Worm (Caenorhabditis elegans): ENCODE results near the gene nsy-4.

The nsy-4 gene

DNA sequence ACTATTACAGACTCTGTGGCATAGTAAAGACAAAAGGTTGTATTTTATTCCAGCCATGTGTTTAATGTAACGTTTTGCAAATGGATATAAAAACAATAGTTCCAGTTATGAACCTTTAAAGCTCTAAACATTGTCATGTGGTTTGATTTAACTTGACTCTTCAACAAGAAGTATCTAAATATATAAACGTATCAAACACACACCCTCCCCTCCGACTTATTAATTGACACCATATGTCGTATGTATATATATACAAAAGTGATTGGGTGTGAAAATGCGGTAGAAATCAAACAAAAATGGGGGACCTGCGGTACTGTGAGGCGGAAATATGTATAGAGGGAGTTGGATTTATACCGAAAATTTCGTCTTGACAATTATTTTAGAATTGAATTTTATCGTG is 24.7 kb upstream of the nsy-4 start:
- no peak for TF ChIP-seq zag-1 (tag; optimal IDR thresholded peaks at IDR 0.05)
- no peak for TF ChIP-seq unc-55 (GFP tag; optimal IDR thresholded peaks at IDR 0.05)
- no peak for TF ChIP-seq nhr-10 (tag; optimal IDR thresholded peaks at IDR 0.05)
- no peak for TF ChIP-seq F13H6.1 (tag; optimal IDR thresholded peaks at IDR 0.05)
- no peak for TF ChIP-seq nhr-25 (tag; optimal IDR thresholded peaks at IDR 0.05)
- no peak for TF ChIP-seq elt-1 (tag; optimal IDR thresholded peaks at IDR 0.05)
- TF ChIP-seq C34F6.9 (tag; optimal IDR thresholded peaks at IDR 0.05): no peak
- TF ChIP-seq egl-27 (tag; optimal IDR thresholded peaks at IDR 0.05): no peak
- TF ChIP-seq nhr-23 (tag; optimal IDR thresholded peaks at IDR 0.05): no peak
- TF ChIP-seq lin-11 (tag; optimal IDR thresholded peaks at IDR 0.05): no peak
- TF ChIP-seq lsy-2 (tag; optimal IDR thresholded peaks at IDR 0.05): no peak
- no peak for TF ChIP-seq dmd-4 (tag; optimal IDR thresholded peaks at IDR 0.05)
- no peak for TF ChIP-seq R02D3.7 (tag; optimal IDR thresholded peaks at IDR 0.05)
- no peak for TF ChIP-seq unc-62 (GFP tag; optimal IDR thresholded peaks at IDR 0.05)

DNA sequence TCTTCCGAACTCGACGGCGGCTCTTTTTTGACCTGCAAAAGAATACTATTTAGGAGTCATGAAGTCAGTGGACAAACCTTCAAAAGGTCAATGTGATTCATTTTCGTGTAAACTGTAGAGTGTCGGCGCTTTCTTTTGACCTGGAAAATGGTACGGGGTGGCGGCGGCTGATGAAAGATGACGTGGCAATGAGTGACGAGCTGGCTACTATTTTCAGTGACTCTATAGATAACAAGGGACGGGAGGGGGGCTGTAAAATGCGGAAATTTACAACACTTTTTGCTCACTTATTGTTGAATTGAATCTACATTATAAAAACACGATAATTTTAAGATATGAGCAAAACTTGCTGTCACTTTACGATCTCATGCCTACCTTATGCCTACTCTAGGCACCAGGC is 22.9 kb upstream of the nsy-4 start, which contains the start of gene lin-1:
Gene lin-1 (minus strand): TSS at position 101 of the 400 bp plus-strand sequence.
- TF ChIP-seq nhr-11 (tag; optimal IDR thresholded peaks at IDR 0.05) (no peak), nhr-21 (tag; optimal IDR thresholded peaks at IDR 0.05) (no peak), nhr-129 (tag; optimal IDR thresholded peaks at IDR 0.05) (no peak), aly-2 (tag; optimal IDR thresholded peaks at IDR 0.05) (no peak), Y55F3AM.14 (GFP tag; optimal IDR thresholded peaks at IDR 0.05) (no peak), lin-13 (GFP tag; optimal IDR thresholded peaks at IDR 0.05) (no peak), C34F6.9 (tag; optimal IDR thresholded peaks at IDR 0.05) (no peak), ceh-16 (tag; optimal IDR thresholded peaks at IDR 0.05) (no peak), blmp-1 (tag; optimal IDR thresholded peaks at IDR 0.05; ENCODE audit: insufficient read depth) (no peak), sem-4 (tag; optimal IDR thresholded peaks at IDR 0.05) (no peak), nhr-10 (tag; optimal IDR thresholded peaks at IDR 0.05) (no peak), elt-1 (tag; optimal IDR thresholded peaks at IDR 0.05) (no peak), ztf-4 (tag; optimal IDR thresholded peaks at IDR 0.05) (no peak), sma-9 (GFP tag; optimal IDR thresholded peaks at IDR 0.05) (no peak), sma-9 (tag; optimal IDR thresholded peaks at IDR 0.05) (no peak), mdl-1 (tag; optimal IDR thresholded peaks at IDR 0.05) (no peak), zag-1 (tag; optimal IDR thresholded peaks at IDR 0.05) (no peak), skn-1 (tag; optimal IDR thresholded peaks at IDR 0.05) (no peak), lin-11 (tag; optimal IDR thresholded peaks at IDR 0.05) (no peak)

DNA sequence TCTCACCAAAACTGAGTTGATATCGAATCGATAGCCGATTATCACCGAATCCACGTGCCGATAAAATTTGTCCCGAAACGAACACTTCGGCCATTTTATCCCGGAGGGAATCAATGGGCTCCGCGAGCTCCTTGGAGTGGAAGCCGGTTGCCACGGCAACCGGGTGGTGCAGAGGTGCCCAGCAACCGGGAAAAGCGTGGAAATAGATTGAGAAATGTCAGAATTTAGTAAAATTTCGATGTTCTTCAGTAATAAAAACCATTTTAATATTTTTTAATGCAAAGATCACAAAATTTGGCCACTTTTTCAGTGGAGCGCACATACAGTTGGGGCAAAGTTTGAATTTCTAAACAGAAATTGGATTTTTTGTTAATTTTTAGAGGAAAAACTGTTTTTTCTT is 16.6 kb upstream of the nsy-4 start, which contains the start of gene mksr-2:
Gene mksr-2 (minus strand): TSS at position 101 of the 400 bp plus-strand sequence.
- TF ChIP-seq nhr-23 (tag; optimal IDR thresholded peaks at IDR 0.05) (no peak), mdl-1 (tag; optimal IDR thresholded peaks at IDR 0.05) (no peak), ztf-4 (tag; optimal IDR thresholded peaks at IDR 0.05) (no peak), nhr-11 (tag; optimal IDR thresholded peaks at IDR 0.05) (no peak), C34F6.9 (tag; optimal IDR thresholded peaks at IDR 0.05) (no peak), mbf-1 (tag; optimal IDR thresholded peaks at IDR 0.05) (no peak), blmp-1 (tag; optimal IDR thresholded peaks at IDR 0.05; ENCODE audit: insufficient read depth) (no peak), nhr-12 (tag; optimal IDR thresholded peaks at IDR 0.05) (no peak), ztf-1 (GFP tag; conservative IDR thresholded peaks at IDR 0.05) (no peak), unc-62 (GFP tag; optimal IDR thresholded peaks at IDR 0.05) (no peak), lsy-2 (tag; optimal IDR thresholded peaks at IDR 0.05) (no peak), dmd-4 (tag; optimal IDR thresholded peaks at IDR 0.05) (no peak), egl-27 (tag; optimal IDR thresholded peaks at IDR 0.05) (no peak), unc-39 (tag; optimal IDR thresholded peaks at IDR 0.05) (no peak), nhr-25 (tag; optimal IDR thresholded peaks at IDR 0.05) (no peak), peb-1 (tag; optimal IDR thresholded peaks at IDR 0.05) (no peak), sma-9 (GFP tag; optimal IDR thresholded peaks at IDR 0.05) (no peak), sma-9 (tag; optimal IDR thresholded peaks at IDR 0.05) (no peak), nhr-129 (tag; optimal IDR thresholded peaks at IDR 0.05) (no peak)

DNA sequence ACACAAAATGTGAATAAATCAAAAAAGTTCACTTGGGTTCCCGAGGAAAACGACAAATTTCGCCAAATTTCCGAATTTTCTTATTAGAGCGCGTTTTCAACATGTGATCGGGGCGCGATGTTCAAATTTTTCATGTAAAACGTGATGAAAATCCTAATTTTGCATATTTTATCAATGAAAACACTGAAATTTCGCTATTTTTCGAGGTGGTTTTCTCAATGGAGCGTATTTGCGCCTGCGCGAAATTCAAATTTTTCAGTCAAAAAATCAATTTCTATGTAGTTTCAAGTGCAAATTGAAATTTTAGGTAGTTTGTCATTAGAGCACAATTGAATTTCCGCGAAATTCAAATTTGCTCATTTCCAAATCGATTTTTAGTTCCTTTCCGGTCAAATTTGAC is 15.7 kb upstream of the nsy-4 start:
- no peak for TF ChIP-seq unc-39 (tag; optimal IDR thresholded peaks at IDR 0.05)
- TF ChIP-seq dmd-4 (tag; optimal IDR thresholded peaks at IDR 0.05): no peak
- TF ChIP-seq alr-1 (tag; optimal IDR thresholded peaks at IDR 0.05): no peak
- TF ChIP-seq ztf-1 (GFP tag; conservative IDR thresholded peaks at IDR 0.05): no peak
- no peak for TF ChIP-seq nhr-25 (tag; optimal IDR thresholded peaks at IDR 0.05)
- no peak for TF ChIP-seq lin-13 (GFP tag; optimal IDR thresholded peaks at IDR 0.05)

DNA sequence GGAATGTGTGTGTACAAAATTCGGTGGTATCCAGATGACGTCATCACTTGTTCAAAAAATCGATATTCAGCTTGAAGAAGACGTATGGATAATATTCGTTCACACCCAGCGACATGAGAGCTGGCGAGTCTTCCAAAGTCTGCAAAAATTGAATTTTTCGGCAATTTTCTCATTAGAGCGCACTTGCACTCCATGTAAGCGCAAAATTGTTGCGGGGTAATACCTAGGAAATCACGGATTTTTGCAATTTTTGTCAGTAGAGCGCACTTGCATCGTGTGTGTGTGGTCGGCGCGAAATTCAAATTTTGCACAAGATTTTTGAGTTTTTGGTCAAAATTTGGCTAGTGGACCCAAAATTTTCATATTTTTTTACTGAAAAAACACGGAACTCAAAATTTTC is 14.9 kb upstream of the nsy-4 start:
- TF ChIP-seq ztf-1 (GFP tag; conservative IDR thresholded peaks at IDR 0.05) (no peak), ztf-4 (tag; optimal IDR thresholded peaks at IDR 0.05) (no peak), R02D3.7 (tag; optimal IDR thresholded peaks at IDR 0.05) (no peak), nhr-77 (tag; optimal IDR thresholded peaks at IDR 0.05) (no peak), ZK546.5 (tag; optimal IDR thresholded peaks at IDR 0.05) (no peak), blmp-1 (tag; optimal IDR thresholded peaks at IDR 0.05; ENCODE audit: insufficient read depth) (no peak), nhr-12 (tag; optimal IDR thresholded peaks at IDR 0.05) (no peak), snpc-4 (tag; optimal IDR thresholded peaks at IDR 0.05) (no peak), Y55F3AM.14 (GFP tag; optimal IDR thresholded peaks at IDR 0.05) (no peak)
